Fruit fly (Drosophila melanogaster) Kc167 (cell line): ENCODE measurements around the gene mTerf5.

Experiments
- Myc ChIP-seq: fragments of >200 bp; optimal IDR thresholded peaks from 2 replicates; lab custom pipeline; 2017; ENCODE audit warnings: missing external identifiers
- Sin3A ChIP-seq: fragments of >200 bp; optimal IDR thresholded peaks from 2 replicates; lab custom pipeline; 2018; ENCODE audit warnings: missing external identifiers
- h ChIP-seq: fragments of >200 bp; optimal IDR thresholded peaks from 3 replicates; lab custom pipeline; 2018; ENCODE audit warnings: missing external identifiers
- insv ChIP-seq: fragments of >200 bp; optimal IDR thresholded peaks from 3 replicates; lab custom pipeline; 2018; ENCODE audit warnings: missing external identifiers
- psq ChIP-seq: fragments of >200 bp; optimal IDR thresholded peaks from 2 replicates; lab custom pipeline; 2017; ENCODE audit warnings: missing external identifiers
- ttk ChIP-seq: sonication (Bioruptor generic); optimal IDR thresholded peaks from 2 replicates; lab custom pipeline; 2017; ENCODE audit warnings: missing external identifiers

mTerf5 gene

dm6 chr3R:18226043-18226808 lies 2.7 kb upstream of the mTerf5 start, which contains the start of the genes CG7168 and Mdh2:
TSS of gene CG7168 (minus strand) at chr3R:18226082.
TSS of gene Mdh2 (plus strand) at chr3R:18226396.
- TF ChIP-seq h (lab: Kevin White, UChicago) (no peak), psq (lab: Kevin White, UChicago) (no peak), Sin3A (lab: Kevin White, UChicago) (no peak), Myc (lab: Kevin White, UChicago) (no peak)

- no peak for TF ChIP-seq Myc (lab: Kevin White, UChicago)
- TF ChIP-seq insv (lab: Kevin White, UChicago): no peak
- no peak for TF ChIP-seq h (lab: Kevin White, UChicago)
- no peak for TF ChIP-seq psq (lab: Kevin White, UChicago)
- TF ChIP-seq Sin3A (lab: Kevin White, UChicago): no peak
- no peak for TF ChIP-seq ttk
Measured at dm6 chr3R:18220211-18220749, 3.2 kb downstream of the mTerf5 start, which contains the start of the genes CG7988 and CG7183. TSS of gene CG7988 (plus strand) at chr3R:18220526. TSS of gene CG7183 (minus strand) at chr3R:18220699.

DNA sequence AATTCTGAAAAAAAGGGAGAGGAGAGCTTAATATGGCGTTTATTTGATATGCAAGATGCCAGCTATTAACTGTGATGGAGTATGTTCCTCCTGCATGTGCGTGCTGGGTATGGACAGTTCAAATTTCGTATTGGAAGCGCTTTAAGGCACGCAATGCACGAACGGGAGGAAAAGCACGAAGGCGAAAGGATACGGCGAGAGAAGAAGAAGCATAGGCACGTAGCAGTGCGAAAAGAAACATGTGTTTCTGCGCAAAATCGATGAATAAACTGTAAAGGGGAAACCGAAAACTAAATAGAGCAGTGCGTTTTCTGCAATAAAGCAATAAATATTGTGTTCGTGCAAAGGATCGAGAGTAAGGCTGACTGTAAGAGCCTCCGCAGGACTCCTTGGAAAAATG lies 7.6 kb downstream of the mTerf5 start, which contains the start of gene CG14314:
CG14314 (plus strand) TSS at position 243 of the 400 bp plus-strand sequence.
- TF ChIP-seq psq (lab: Kevin White, UChicago) (no peak), Myc (lab: Kevin White, UChicago) (no peak), h (lab: Kevin White, UChicago) (no peak), ttk (no peak)

DNA sequence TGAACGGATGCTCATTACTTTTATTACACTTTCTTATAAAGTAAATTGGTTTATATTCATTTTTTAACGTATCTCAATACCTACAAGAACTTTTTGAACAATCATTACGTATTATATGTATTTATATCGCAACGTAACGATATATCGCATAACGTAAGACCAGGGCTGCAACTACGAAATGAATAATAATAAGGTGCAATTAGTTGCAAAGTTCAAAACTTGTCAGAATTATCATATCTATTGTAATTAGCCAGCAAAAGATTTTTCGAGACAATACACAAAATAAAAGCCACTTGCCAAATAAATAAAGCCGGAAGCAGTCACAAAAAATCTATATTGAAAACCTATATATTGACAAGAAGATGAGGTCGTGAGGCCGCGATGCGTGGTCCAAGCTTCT lies 8.2 kb downstream of the mTerf5 start:
- no peak for TF ChIP-seq insv (lab: Kevin White, UChicago)
- TF ChIP-seq ttk: no peak
- TF ChIP-seq Myc (lab: Kevin White, UChicago): no peak
- TF ChIP-seq Sin3A (lab: Kevin White, UChicago): no peak
- no peak for TF ChIP-seq h (lab: Kevin White, UChicago)
- no peak for TF ChIP-seq psq (lab: Kevin White, UChicago)

DNA sequence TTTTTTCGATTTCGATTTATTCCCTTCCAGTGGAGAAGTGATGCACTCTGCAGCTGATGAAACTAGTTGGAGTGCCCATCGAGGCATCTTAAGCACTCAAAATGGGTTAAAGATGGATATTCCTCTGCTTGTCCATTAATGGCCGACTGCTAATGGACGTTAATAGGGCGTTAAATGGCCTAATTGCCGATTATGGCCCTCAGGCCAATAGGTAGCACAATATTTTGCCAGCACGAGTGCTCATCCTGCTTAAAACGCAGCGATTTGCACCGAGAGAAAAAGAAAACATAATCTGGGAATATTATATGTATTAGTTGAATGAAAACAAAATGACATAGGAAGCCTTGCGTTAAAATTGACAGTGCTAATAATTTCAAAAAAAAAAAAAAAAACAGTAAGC lies 15.0 kb downstream of the mTerf5 start, which contains the start of gene CG44158:
CG44158 (plus strand) TSS at position 301 of the 400 bp plus-strand sequence.
- TF ChIP-seq psq (lab: Kevin White, UChicago) (no peak), h (lab: Kevin White, UChicago) (no peak), insv (lab: Kevin White, UChicago) (no peak)

DNA sequence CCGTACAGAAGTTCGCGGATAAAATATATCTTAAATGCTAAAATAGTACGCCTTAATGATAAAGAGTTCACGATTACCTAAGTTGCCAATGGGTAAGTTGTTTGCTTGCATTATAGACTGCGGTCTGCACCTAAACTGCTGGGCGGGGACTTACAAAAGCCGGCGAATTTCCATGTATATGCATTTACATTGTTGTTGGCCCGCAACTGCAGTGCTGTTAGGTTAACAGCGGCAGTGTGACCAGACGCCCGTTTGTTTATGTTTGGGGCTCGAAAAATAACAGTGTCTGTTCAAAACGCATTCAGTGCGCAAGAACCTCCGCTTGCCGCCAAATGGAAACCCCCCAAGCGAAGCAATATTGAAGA lies 23.6 kb downstream of the mTerf5 start:
- no peak for TF ChIP-seq insv (lab: Kevin White, UChicago)
- no peak for TF ChIP-seq Sin3A (lab: Kevin White, UChicago)
- no peak for TF ChIP-seq psq (lab: Kevin White, UChicago)
- no peak for TF ChIP-seq h (lab: Kevin White, UChicago)
- TF ChIP-seq Myc (lab: Kevin White, UChicago): no peak
- TF ChIP-seq ttk: no peak

DNA sequence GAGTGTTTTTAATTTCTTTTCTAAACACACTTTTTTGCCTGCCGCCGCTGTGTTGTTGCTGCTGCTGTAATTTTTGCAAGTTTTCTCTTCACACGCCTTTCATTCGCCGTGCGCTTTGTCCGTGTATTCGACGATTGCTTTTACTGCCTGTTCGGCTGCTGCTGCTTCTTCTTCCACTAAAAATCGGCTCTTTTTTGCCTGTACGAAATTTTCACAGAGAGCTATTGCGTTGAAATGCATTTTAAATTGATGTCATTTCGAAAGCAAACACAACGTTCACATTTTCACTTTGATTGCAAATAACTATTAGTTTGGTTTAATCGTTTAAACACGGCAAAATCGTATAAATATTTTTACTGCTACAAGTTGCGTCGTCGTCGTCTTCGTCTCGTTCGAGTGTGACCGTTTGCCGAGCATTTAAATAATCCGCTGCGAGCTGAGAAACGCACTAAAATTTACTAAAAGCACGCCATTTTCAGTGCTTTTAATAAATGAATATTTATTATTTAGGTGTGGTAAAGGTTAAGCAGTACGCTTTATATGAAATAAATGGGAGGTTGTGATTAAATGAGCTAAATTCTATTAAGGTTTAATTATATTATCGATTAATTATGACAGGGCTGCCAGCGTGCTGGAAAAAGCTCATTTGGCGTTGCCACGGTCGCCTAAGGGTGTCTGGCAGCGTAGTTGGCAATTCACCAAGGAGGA lies 24.2 kb downstream of the mTerf5 start, which contains the start of the genes Ssdp and CG7985:
Ssdp (minus strand) TSS at position 419 of the 708 bp plus-strand sequence.
CG7985 (plus strand) TSS at position 681 of the 708 bp plus-strand sequence.
- TF ChIP-seq Myc (lab: Kevin White, UChicago): no peak
- TF ChIP-seq psq (lab: Kevin White, UChicago): no peak
- no peak for TF ChIP-seq Sin3A (lab: Kevin White, UChicago)
- no peak for TF ChIP-seq h (lab: Kevin White, UChicago)
- TF ChIP-seq insv (lab: Kevin White, UChicago): no peak
- TF ChIP-seq ttk: no peak

- TF ChIP-seq Sin3A (lab: Kevin White, UChicago) (no peak), Myc (lab: Kevin White, UChicago) (no peak), ttk (no peak), psq (lab: Kevin White, UChicago) (no peak), h (lab: Kevin White, UChicago) (no peak), insv (lab: Kevin White, UChicago) (no peak)
Measured at dm6 chr3R:18198518-18199118, 24.9 kb downstream of the mTerf5 start.

dm6 chr3R:18197802-18198148 lies 25.7 kb downstream of the mTerf5 start:
- TF ChIP-seq Sin3A (lab: Kevin White, UChicago) (no peak), insv (lab: Kevin White, UChicago) (no peak), psq (lab: Kevin White, UChicago) (no peak), h (lab: Kevin White, UChicago) (no peak)

- TF ChIP-seq ttk (no peak), insv (lab: Kevin White, UChicago) (no peak), psq (lab: Kevin White, UChicago) (no peak), Sin3A (lab: Kevin White, UChicago) (no peak), Myc (lab: Kevin White, UChicago) (no peak), h (lab: Kevin White, UChicago) (no peak)
Measured at dm6 chr3R:18196991-18197801, 26.3 kb downstream of the mTerf5 start.
